Worm (Caenorhabditis elegans) whole organism, L2 larva: ENCODE data around the gene clec-56.
A peak's percentile ranks its signal among the peaks of the same experiment; 100 is the strongest.
"Not testable (repeated sequence)": the region's sequence is repeated elsewhere in the genome, so short reads cannot be mapped to it uniquely, and the experiment has no call there.

Experiments
- C34F6.9 ChIP-seq: fragments of 150-350 bp; optimal IDR thresholded peaks from 2 replicates; lab custom pipeline; 2014; ENCODE audit warnings: missing biosample characterization, missing genetic modification characterization
- F13H6.1 ChIP-seq: sonication (generic microtip); optimal IDR thresholded peaks from 2 replicates; lab custom pipeline; 2016; ENCODE audit warnings: missing genetic modification characterization, missing compliant biosample characterization
- R02D3.7 ChIP-seq: fragments of 150-350 bp; optimal IDR thresholded peaks from 2 replicates; lab custom pipeline; 2014; ENCODE audit warnings: missing biosample characterization, missing genetic modification characterization
- Y55F3AM.14 ChIP-seq: fragments of 200-800 bp; sonication (Bioruptor generic); optimal IDR thresholded peaks from 2 replicates; lab custom pipeline; 2018; ENCODE audit warnings: mild to moderate bottlenecking, missing genetic modification characterization, missing compliant biosample characterization
- ZK546.5 ChIP-seq: sonication (generic microtip); optimal IDR thresholded peaks from 2 replicates; lab custom pipeline; 2017; ENCODE audit warnings: missing biosample characterization, missing genetic modification characterization
- alr-1 ChIP-seq: fragments of 150-350 bp; optimal IDR thresholded peaks from 2 replicates; lab custom pipeline; 2014; ENCODE audit warnings: missing biosample characterization, missing genetic modification characterization
- aly-2 ChIP-seq: fragments of 150-350 bp; optimal IDR thresholded peaks from 2 replicates; lab custom pipeline; 2014; ENCODE audit warnings: missing biosample characterization, missing genetic modification characterization
- ama-1 ChIP-seq: fragments of 150-350 bp; optimal IDR thresholded peaks from 2 replicates; lab custom pipeline; 2018; ENCODE audit warnings: inconsistent platforms
- blmp-1 ChIP-seq: sonication (generic microtip); optimal IDR thresholded peaks from 2 replicates; lab custom pipeline; 2017; ENCODE audit warnings: missing genetic modification characterization, mild to moderate bottlenecking, missing compliant biosample characterization, antibody characterized with exemption, moderate library complexity; ENCODE audit not compliant: insufficient read depth
- ceh-16 ChIP-seq: fragments of 150-350 bp; optimal IDR thresholded peaks from 2 replicates; lab custom pipeline; 2014; ENCODE audit warnings: missing biosample characterization, missing genetic modification characterization
- ceh-82 ChIP-seq: fragments of 150-350 bp; optimal IDR thresholded peaks from 2 replicates; lab custom pipeline; 2014; ENCODE audit warnings: missing biosample characterization, missing genetic modification characterization
- crh-2 ChIP-seq: sonication (generic microtip); optimal IDR thresholded peaks from 2 replicates; lab custom pipeline; 2017; ENCODE audit warnings: missing biosample characterization, missing genetic modification characterization
- egl-27 ChIP-seq: sonication (generic microtip); optimal IDR thresholded peaks from 3 replicates; lab custom pipeline; 2017; ENCODE audit warnings: missing biosample characterization, missing genetic modification reagents, missing genetic modification characterization
- elt-3 ChIP-seq: sonication (generic microtip); optimal IDR thresholded peaks from 2 replicates; lab custom pipeline; 2017; ENCODE audit warnings: missing biosample characterization, missing genetic modification characterization
- fos-1 ChIP-seq: fragments of 150-350 bp; optimal IDR thresholded peaks from 2 replicates; lab custom pipeline; 2014; ENCODE audit warnings: missing biosample characterization, missing genetic modification characterization
- gmeb-1 ChIP-seq: fragments of 150-350 bp; optimal IDR thresholded peaks from 2 replicates; lab custom pipeline; 2014; ENCODE audit warnings: missing biosample characterization, missing genetic modification characterization
- lsy-2 ChIP-seq, 2 experiments: fragments of 150-350 bp in 1 of 2; sonication (generic microtip) in 1 of 2; optimal IDR thresholded peaks; 2 replicates each; lab custom pipeline; 2014 to 2017; ENCODE audit warnings: missing biosample characterization in 2 of 2, missing genetic modification characterization in 2 of 2
- mbf-1 ChIP-seq: sonication (generic microtip); optimal IDR thresholded peaks from 2 replicates; lab custom pipeline; 2017; ENCODE audit warnings: missing biosample characterization, missing genetic modification characterization
- mdl-1 ChIP-seq, 2 experiments: fragments of 150-350 bp in 1 of 2; sonication (generic microtip) in 1 of 2; optimal IDR thresholded peaks; 2 replicates each; lab custom pipeline; 2017; ENCODE audit warnings: missing biosample characterization in 2 of 2, missing genetic modification characterization in 2 of 2
- nhr-11 ChIP-seq: fragments of 150-350 bp; optimal IDR thresholded peaks from 2 replicates; lab custom pipeline; 2014; ENCODE audit warnings: missing biosample characterization, missing genetic modification characterization
- nhr-12 ChIP-seq: fragments of 150-350 bp; optimal IDR thresholded peaks from 2 replicates; lab custom pipeline; 2014; ENCODE audit warnings: missing biosample characterization, missing genetic modification characterization
- nhr-129 ChIP-seq: fragments of 150-350 bp; optimal IDR thresholded peaks from 2 replicates; lab custom pipeline; 2014; ENCODE audit warnings: missing biosample characterization, missing genetic modification characterization
- nhr-21 ChIP-seq: fragments of 150-350 bp; optimal IDR thresholded peaks from 2 replicates; lab custom pipeline; 2014; ENCODE audit warnings: missing biosample characterization, missing genetic modification characterization
- nhr-23 ChIP-seq: fragments of 150-350 bp; optimal IDR thresholded peaks from 2 replicates; lab custom pipeline; 2014; ENCODE audit warnings: missing biosample characterization, missing genetic modification reagents, missing genetic modification characterization
- nhr-237 ChIP-seq: fragments of 150-350 bp; optimal IDR thresholded peaks from 2 replicates; lab custom pipeline; 2014; ENCODE audit warnings: missing biosample characterization, missing genetic modification characterization
- nhr-25 ChIP-seq: fragments of 150-350 bp; sonication (generic microtip); optimal IDR thresholded peaks from 3 replicates; lab custom pipeline; 2014; ENCODE audit warnings: missing biosample characterization, missing genetic modification characterization
- nhr-6 ChIP-seq: fragments of 150-350 bp; optimal IDR thresholded peaks from 2 replicates; lab custom pipeline; 2014; ENCODE audit warnings: missing biosample characterization, missing genetic modification characterization
- peb-1 ChIP-seq: fragments of 150-350 bp; optimal IDR thresholded peaks from 2 replicates; lab custom pipeline; 2014; ENCODE audit warnings: missing biosample characterization, missing genetic modification characterization
- sem-4 ChIP-seq: fragments of 150-350 bp; optimal IDR thresholded peaks from 2 replicates; lab custom pipeline; 2014; ENCODE audit warnings: missing biosample characterization, missing genetic modification reagents, missing genetic modification characterization
- sma-3 ChIP-seq: sonication (generic microtip); optimal IDR thresholded peaks from 2 replicates; lab custom pipeline; 2016; ENCODE audit warnings: missing genetic modification reagents, missing genetic modification characterization, missing compliant biosample characterization
- sma-9 ChIP-seq, 2 experiments: fragments of 150-350 bp in 1 of 2; sonication (generic microtip) in 1 of 2; optimal IDR thresholded peaks; 2 replicates each; lab custom pipeline; 2014 to 2016; ENCODE audit warnings: missing genetic modification characterization in 2 of 2, mild to moderate bottlenecking in 1 of 2, missing biosample characterization in 1 of 2, missing compliant biosample characterization in 1 of 2, missing genetic modification reagents in 1 of 2, moderate library complexity in 1 of 2
- snpc-4 ChIP-seq: fragments of 150-350 bp; optimal IDR thresholded peaks from 2 replicates; lab custom pipeline; 2014; ENCODE audit warnings: missing biosample characterization, missing genetic modification characterization
- unc-55 ChIP-seq: fragments of 150-350 bp; sonication (generic microtip); optimal IDR thresholded peaks from 3 replicates; lab custom pipeline; 2014; ENCODE audit warnings: missing biosample characterization, missing genetic modification reagents, missing genetic modification characterization
- unc-62 ChIP-seq: fragments of 150-350 bp; optimal IDR thresholded peaks from 2 replicates; lab custom pipeline; 2014; ENCODE audit warnings: missing biosample characterization, missing genetic modification reagents, missing genetic modification characterization
- ztf-1 ChIP-seq: fragments of 200-800 bp; sonication (Bioruptor generic); conservative IDR thresholded peaks from 2 replicates; pipeline ENCODE4 v1.3.6; 2022; ENCODE audit warnings: missing genetic modification characterization, missing compliant biosample characterization
- ztf-11 ChIP-seq: sonication (generic microtip); optimal IDR thresholded peaks from 2 replicates; lab custom pipeline; 2017; ENCODE audit warnings: missing biosample characterization, missing genetic modification characterization

The clec-56 gene

DNA sequence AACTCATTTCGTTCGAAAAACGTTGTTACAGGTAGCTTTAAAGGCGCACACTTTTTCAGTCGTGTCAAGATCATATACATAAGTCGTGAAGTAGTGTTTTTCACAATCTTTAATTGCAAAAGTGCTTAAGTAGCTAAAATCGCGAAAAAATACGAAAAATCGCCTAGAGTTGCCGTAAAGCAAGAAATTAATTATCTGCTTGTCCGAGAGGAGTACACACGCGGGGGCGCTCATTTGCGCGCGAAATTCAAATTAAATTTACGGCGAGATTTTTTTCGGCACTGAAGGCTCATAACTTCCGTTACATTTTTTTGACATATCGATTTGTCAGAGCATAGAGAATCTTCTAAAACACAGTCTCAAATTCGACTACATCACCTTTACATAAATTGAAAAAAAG lies 14.1 kb upstream of the clec-56 start:
- TF ChIP-seq R02D3.7 (tag; lab: Kevin White, UChicago) = no peak
- no peak for TF ChIP-seq fos-1 (tag; lab: Kevin White, UChicago)
- TF ChIP-seq alr-1 (tag; lab: Kevin White, UChicago) = no peak
- no peak for TF ChIP-seq ceh-82
- TF ChIP-seq gmeb-1 (tag; lab: Kevin White, UChicago) = no peak

DNA sequence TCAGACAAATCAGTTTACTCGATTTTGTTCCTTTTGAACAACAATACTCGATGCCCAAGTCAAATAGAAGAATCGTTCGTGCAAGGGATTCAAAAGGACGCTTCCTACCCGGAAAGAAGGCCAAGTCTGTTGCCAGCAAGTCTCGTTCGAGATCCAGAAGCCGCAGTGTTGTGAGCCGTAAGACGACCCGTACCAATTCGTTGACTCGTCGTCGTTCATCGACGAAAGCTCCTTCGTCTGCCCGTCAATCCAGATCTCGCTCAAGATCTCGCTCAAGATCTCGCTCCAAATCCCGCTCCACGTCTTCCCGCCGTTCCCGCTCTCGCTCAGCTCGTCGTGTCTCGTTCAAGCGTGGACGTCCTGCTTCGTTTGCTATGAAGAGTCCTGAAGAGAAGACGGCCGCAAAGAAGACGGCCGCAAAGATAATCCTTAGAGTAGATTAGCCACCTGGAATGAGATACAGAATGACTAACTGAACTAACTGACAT lies 13.5 kb upstream of the clec-56 start, which contains the start of gene F08H9.2:
F08H9.2 (plus strand) TSS at position 51 of the 488 bp plus-strand sequence.
- TF ChIP-seq mbf-1 (tag; lab: Kevin White, UChicago) (no peak), nhr-237 (tag; lab: Kevin White, UChicago) (no peak), elt-3 (tag; lab: Kevin White, UChicago) (no peak), fos-1 (tag; lab: Kevin White, UChicago) (no peak), nhr-21 (tag; lab: Kevin White, UChicago) (no peak), alr-1 (tag; lab: Kevin White, UChicago) (no peak)

- no peak for TF ChIP-seq ZK546.5 (tag; lab: Kevin White, UChicago)
- no peak for TF ChIP-seq crh-2 (tag; lab: Kevin White, UChicago)
- no peak for TF ChIP-seq ceh-16 (tag; lab: Kevin White, UChicago)
- TF ChIP-seq F13H6.1 (tag; lab: Kevin White, UChicago) = no peak
- TF ChIP-seq nhr-12 (tag; lab: Kevin White, UChicago) = no peak
- no peak for TF ChIP-seq sma-3 (GFP tag; lab: Kevin White, UChicago)
- TF ChIP-seq nhr-11 (tag; lab: Kevin White, UChicago) = no peak
- TF ChIP-seq sma-9 (GFP tag; optimal IDR thresholded peaks at IDR 0.05; lab: Kevin White, UChicago) = no peak
- TF ChIP-seq sma-9 (tag; optimal IDR thresholded peaks at IDR 0.05; lab: Kevin White, UChicago) = no peak
- TF ChIP-seq nhr-23 = no peak
- TF ChIP-seq lsy-2 (tag; optimal IDR thresholded peaks at IDR 0.05; lab: Kevin White, UChicago) = no peak
- no peak for TF ChIP-seq aly-2 (tag; lab: Kevin White, UChicago)
- TF ChIP-seq nhr-6 = no peak
Measured at ce11 chrV:14462653-14463052, 11.5 kb upstream of the clec-56 start.

DNA sequence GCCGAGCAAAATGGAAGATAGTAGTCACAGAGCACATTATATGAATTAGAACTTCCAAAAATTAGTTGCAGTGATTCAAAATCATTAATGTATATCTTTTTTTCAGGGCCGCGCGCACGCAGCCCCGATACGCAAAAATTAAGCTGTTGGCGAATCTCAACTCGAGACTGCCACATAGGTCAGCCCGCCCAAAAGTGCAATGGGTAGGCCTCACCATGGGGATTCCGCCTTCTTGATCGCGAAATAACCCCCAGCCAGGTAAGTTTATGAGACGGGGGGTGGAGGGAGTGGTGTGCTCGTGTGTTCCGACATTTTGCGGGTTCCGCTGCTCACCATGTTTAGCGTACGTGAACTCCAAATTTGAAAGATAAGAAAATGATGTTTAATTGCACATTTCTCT lies 11.1 kb upstream of the clec-56 start, which contains the start of gene F08H9.3:
F08H9.3 (minus strand) TSS at position 252 of the 400 bp plus-strand sequence.
- TF ChIP-seq gmeb-1 (tag; lab: Kevin White, UChicago) (peak; percentile 9), sma-9 (GFP tag; optimal IDR thresholded peaks at IDR 0.05; lab: Kevin White, UChicago) (peak; percentile 39), snpc-4 (tag; lab: Kevin White, UChicago) (peak; percentile 85)
- not testable (repeated sequence) for TF ChIP-seq sma-9 (tag; optimal IDR thresholded peaks at IDR 0.05; lab: Kevin White, UChicago)

DNA sequence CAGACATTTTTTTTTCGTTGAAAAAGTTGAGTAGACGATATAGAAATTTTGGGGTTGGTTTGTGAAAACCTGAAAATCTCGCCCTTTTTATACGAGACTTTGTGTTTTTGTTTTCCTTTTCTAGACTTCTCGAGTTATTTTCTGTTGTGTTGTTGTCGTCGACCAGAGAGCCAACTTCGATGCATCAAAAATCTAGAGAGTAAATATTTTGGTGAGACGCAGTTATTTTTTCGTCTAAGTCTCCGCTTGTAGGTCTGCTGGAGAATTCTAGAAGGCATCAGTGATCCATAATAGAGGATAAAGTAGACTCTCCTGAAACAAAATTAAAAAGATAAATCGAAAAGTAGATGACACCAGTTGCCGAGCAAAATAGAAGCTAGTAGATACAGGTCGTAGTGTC lies 9.8 kb upstream of the clec-56 start, which contains the start of gene F08H9.4:
F08H9.4 (minus strand) TSS at position 61 of the 400 bp plus-strand sequence.
- TF ChIP-seq mdl-1 (tag; optimal IDR thresholded peaks at IDR 0.05; lab: Kevin White, UChicago) (no peak), F13H6.1 (tag; lab: Kevin White, UChicago) (no peak), ztf-11 (tag; lab: Kevin White, UChicago) (no peak), alr-1 (tag; lab: Kevin White, UChicago) (no peak), ztf-1 (no peak), fos-1 (tag; lab: Kevin White, UChicago) (no peak), C34F6.9 (tag; lab: Kevin White, UChicago) (peak; percentile 45), mbf-1 (tag; lab: Kevin White, UChicago) (no peak), unc-55 (GFP tag; lab: Kevin White, UChicago) (peak; percentile 20), snpc-4 (tag; lab: Kevin White, UChicago) (no peak), egl-27 (tag; lab: Kevin White, UChicago) (no peak), nhr-25 (no peak), ama-1 (no peak), nhr-129 (peak; percentile 0), nhr-12 (tag; lab: Kevin White, UChicago) (no peak), ceh-16 (tag; lab: Kevin White, UChicago) (no peak), unc-62 (no peak), nhr-6 (no peak), sma-9 (GFP tag; optimal IDR thresholded peaks at IDR 0.05; lab: Kevin White, UChicago) (no peak), sma-9 (tag; optimal IDR thresholded peaks at IDR 0.05; lab: Kevin White, UChicago) (no peak), peb-1 (tag; lab: Kevin White, UChicago) (no peak), blmp-1 (tag; lab: Kevin White, UChicago) (no peak), sem-4 (tag; lab: Kevin White, UChicago) (no peak), Y55F3AM.14 (GFP tag; lab: Kevin White, UChicago) (no peak)
